Worm (Caenorhabditis elegans) whole organism, midembryonic: ENCODE data around the gene ZK1055.6.

Source experiments
- flt-1 ChIP-seq: fragments of 200-800 bp; sonication (Bioruptor generic); IDR thresholded peaks from 2 replicates; pipeline ENCODE4 v1.3.6; 2022; ENCODE audit warnings: missing genetic modification characterization, missing compliant biosample characterization
- ztf-23 ChIP-seq: fragments of 200-800 bp; sonication (Bioruptor generic); IDR thresholded peaks from 2 replicates; pipeline ENCODE4 v1.3.6; 2022; ENCODE audit warnings: missing genetic modification reagents, missing genetic modification characterization, missing compliant biosample characterization

DNA sequence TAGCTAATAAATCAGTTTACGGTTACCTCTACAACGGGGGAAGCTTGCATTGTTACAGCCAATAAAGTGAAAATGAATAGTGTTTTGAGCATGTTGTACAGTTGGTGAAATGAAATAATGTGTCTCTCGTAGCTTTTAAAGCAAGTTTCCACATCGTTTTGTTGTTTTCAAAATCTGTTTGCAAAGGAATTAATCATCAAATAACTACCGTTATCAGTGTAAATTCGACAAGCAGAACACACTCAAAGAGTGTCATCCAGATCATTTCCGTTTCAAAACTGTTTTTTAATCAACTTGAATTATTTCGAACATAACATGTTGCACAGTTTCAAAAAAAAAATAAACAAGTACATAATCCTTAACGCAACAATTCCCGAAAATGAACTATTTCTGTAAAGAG, 45.4 kb downstream of the ZK1055.6 start, which contains the start of gene spp-27:
- TF ChIP-seq ztf-23 (GFP tag; lab: Robert Waterston, UW) (no peak), flt-1 (GFP tag; lab: Robert Waterston, UW) (no peak)
